Fruit fly (Drosophila melanogaster): ENCODE measurements around the gene abd-A.

The abd-A gene

DNA sequence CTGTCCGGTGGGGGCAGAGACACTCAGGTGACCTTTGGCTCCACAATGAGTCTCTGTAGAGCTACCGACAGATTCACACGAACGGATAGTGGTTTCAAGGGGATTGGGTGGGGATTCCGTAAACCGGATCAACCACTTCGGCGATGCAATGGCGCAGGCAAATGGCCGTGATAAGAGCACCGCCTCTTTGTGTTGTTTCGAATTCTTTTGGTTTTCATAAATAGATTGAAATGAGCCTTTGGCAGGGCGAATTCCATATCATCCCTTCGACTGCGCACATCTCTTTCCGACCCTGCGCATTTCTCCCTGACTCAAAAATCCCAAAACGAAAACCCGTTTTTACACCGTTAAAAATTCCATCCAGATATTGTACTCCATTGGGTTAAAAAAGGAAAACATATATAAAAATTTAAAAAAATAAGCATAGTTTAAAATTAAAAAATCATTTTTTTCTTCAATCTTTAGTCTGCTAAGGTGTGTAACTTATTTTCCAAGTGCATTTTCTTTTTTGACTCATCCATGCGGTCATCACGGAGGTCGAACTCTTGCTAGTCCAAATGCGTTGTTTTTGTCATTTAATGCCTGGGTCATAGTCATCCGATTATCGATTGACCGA, 7.8 kb upstream of the abd-A start (continued):
- no peak for TF ChIP-seq odd (GFP tag; optimal IDR thresholded peaks at IDR 0.05)
- TF ChIP-seq nom (GFP tag; optimal IDR thresholded peaks at IDR 0.05), result no peak
- TF ChIP-seq lilli (GFP tag; optimal IDR thresholded peaks at IDR 0.05), result peak; percentile 5
- no peak for TF ChIP-seq slou (GFP tag; optimal IDR thresholded peaks at IDR 0.05)
- peak; percentile 36 for TF ChIP-seq Asciz (GFP tag; optimal IDR thresholded peaks at IDR 0.05)
- no peak for TF ChIP-seq hb (GFP tag; IDR thresholded peaks at IDR 0.05; ENCODE audit: partially characterized antibody)
- peak; percentile 39 for TF ChIP-seq Hmr (GFP tag; optimal IDR thresholded peaks at IDR 0.05)
- TF ChIP-seq CG17829 (tag; optimal IDR thresholded peaks at IDR 0.05), result peak; percentile 68
- TF ChIP-seq eve (GFP tag; optimal IDR thresholded peaks at IDR 0.05), result peak in 1 of 2 experiments; percentile 13
- no peak for TF ChIP-seq Taf1 (GFP tag; IDR thresholded peaks at IDR 0.05)
- no peak for TF ChIP-seq HmgZ (tag; optimal IDR thresholded peaks at IDR 0.05)
- peak; percentile 78 for TF ChIP-seq sens (GFP tag)
- TF ChIP-seq Awh (GFP tag; IDR thresholded peaks at IDR 0.05), result peak; percentile 56; the same call in 1 of the 2 replicates
- no peak for TF ChIP-seq Hmx (GFP tag; optimal IDR thresholded peaks at IDR 0.05)
- no peak for TF ChIP-seq usp (GFP tag; optimal IDR thresholded peaks at IDR 0.05)
- no peak for TF ChIP-seq corto (GFP tag; optimal IDR thresholded peaks at IDR 0.05)
- peak; percentile 61 for TF ChIP-seq Oli (tag; optimal IDR thresholded peaks at IDR 0.05)
- peak; percentile 32 for TF ChIP-seq bcd (GFP tag; optimal IDR thresholded peaks at IDR 0.05)
- no peak for TF ChIP-seq salm (tag; optimal IDR thresholded peaks at IDR 0.05)
- no peak for TF ChIP-seq gsb (GFP tag; IDR thresholded peaks at IDR 0.05)
- TF ChIP-seq HHEX (GFP tag; optimal IDR thresholded peaks at IDR 0.05), result no peak
- no peak for TF ChIP-seq prd (optimal IDR thresholded peaks at IDR 0.05)
- peak; percentile 78 for TF ChIP-seq prd (GFP tag; IDR thresholded peaks at IDR 0.05)
- no peak for TF ChIP-seq luna (GFP tag; optimal IDR thresholded peaks at IDR 0.05)
- TF ChIP-seq CG13296 (GFP tag; optimal IDR thresholded peaks at IDR 0.05), result no peak
- peak in 1 of 2 experiments; percentile 56 for TF ChIP-seq Hr51 (GFP tag; optimal IDR thresholded peaks at IDR 0.05)
- TF ChIP-seq dimm (GFP tag; IDR thresholded peaks at IDR 0.05), result no peak
- TF ChIP-seq stwl (tag; optimal IDR thresholded peaks at IDR 0.05), result no peak
- no peak for TF ChIP-seq CG4854 (GFP tag; optimal IDR thresholded peaks at IDR 0.05)
- TF ChIP-seq NK7.1 (GFP tag; optimal IDR thresholded peaks at IDR 0.05), result no peak
- no peak for TF ChIP-seq toy (GFP tag; IDR thresholded peaks at IDR 0.05)
- TF ChIP-seq unc-4 (GFP tag; IDR thresholded peaks at IDR 0.05; ENCODE audit: partially characterized antibody), result no peak
- peak; percentile 24 for TF ChIP-seq twi (tag; optimal IDR thresholded peaks at IDR 0.05)
- no peak for TF ChIP-seq CG1832 (GFP tag; optimal IDR thresholded peaks at IDR 0.05)
- peak; percentile 19 for TF ChIP-seq CG18476 (GFP tag; optimal IDR thresholded peaks at IDR 0.05)
- peak; percentile 33; the same call in 1 of the 2 replicates for TF ChIP-seq Rfx (GFP tag; IDR thresholded peaks at IDR 0.05)
- peak; percentile 78 for TF ChIP-seq CG18262 (tag; optimal IDR thresholded peaks at IDR 0.05)
- TF ChIP-seq tll (GFP tag; optimal IDR thresholded peaks at IDR 0.05), result no peak
- no peak for TF ChIP-seq Oaz (GFP tag; IDR thresholded peaks at IDR 0.05)
- TF ChIP-seq tgo (GFP tag; IDR thresholded peaks at IDR 0.05), result peak; percentile 64
- TF ChIP-seq crc (GFP tag; optimal IDR thresholded peaks at IDR 0.05), result no peak
- peak; percentile 12 for TF ChIP-seq CG2875 (GFP tag; optimal IDR thresholded peaks at IDR 0.05)
- peak; percentile 42 for TF ChIP-seq CG10209 (GFP tag; optimal IDR thresholded peaks at IDR 0.05)
- no peak for TF ChIP-seq HLHmδ (GFP tag; optimal IDR thresholded peaks at IDR 0.05)
- TF ChIP-seq Usf (GFP tag; optimal IDR thresholded peaks at IDR 0.05), result no peak
- TF ChIP-seq pzg (GFP tag; optimal IDR thresholded peaks at IDR 0.05), result no peak
- TF ChIP-seq Hr78 (GFP tag; optimal IDR thresholded peaks at IDR 0.05), result peak in 1 of 2 experiments; percentile 31
- TF ChIP-seq Mes4 (GFP tag; optimal IDR thresholded peaks at IDR 0.05), result no peak
- TF ChIP-seq slp2 (GFP tag; optimal IDR thresholded peaks at IDR 0.05), result no peak
- TF ChIP-seq CG30431 (GFP tag; optimal IDR thresholded peaks at IDR 0.05), result peak; percentile 18
